Fruit fly (Drosophila melanogaster): ENCODE measurements around the gene CG14260.

The CG14260 gene

DNA sequence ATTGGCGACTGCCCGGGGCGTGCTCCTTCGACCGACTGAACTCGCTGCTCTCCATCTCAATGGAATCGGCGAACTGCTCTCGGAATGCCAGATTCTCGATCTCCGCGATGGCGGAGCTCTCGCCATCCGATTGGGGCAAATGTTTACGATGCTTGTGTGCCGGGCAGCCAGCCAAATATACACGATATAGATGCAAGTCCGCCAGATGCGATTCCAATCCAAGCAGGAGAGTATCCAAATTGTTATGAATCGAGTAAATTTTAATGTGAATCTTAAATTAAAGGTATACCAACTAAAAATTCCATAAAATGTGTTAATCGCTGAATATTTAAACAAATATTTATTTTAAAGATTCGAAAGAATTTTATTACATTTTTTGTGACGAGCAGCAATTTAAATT, 17.4 kb upstream of the CG14260 start, which contains the start of gene CG5984:
TSS of gene CG5984 (minus strand) at position 101 of the 400 bp plus-strand sequence.
- TF ChIP-seq OdsH (GFP tag; optimal IDR thresholded peaks at IDR 0.05) (no peak), pan (optimal IDR thresholded peaks at IDR 0.05) (no peak), Sp1 (GFP tag; optimal IDR thresholded peaks at IDR 0.05) (no peak), lola (GFP tag; optimal IDR thresholded peaks at IDR 0.05) (no peak), dl (GFP tag; optimal IDR thresholded peaks at IDR 0.05; ENCODE audit: insufficient read depth in 1 of 2, partially characterized antibody in 2 of 2) (no peak)

DNA sequence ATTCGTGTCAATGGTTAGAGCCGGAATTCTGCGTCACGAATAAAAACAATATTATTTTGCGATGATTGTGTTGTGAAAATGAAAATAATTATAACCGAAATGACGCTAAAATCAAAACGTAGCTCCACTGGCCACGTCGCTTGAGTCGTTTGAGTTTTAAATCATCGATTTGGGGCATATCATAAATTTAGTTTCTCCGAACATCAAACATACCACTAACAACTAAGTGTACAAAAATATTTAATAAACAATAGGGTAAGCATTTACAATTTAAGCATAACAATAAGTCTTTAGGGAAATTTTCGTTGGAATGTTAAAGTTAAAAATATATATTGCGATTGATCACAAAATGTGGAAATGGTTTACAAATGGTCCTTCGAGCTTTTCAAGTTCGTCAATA, 14.3 kb upstream of the CG14260 start, which contains the start of the genes TTLL6B and TfIIA-L:
TSS of gene TTLL6B (minus strand) at position 101 of the 400 bp plus-strand sequence.
TSS of gene TfIIA-L (plus strand) at position 206 of the 400 bp plus-strand sequence.
- TF ChIP-seq Hr78 (GFP tag; optimal IDR thresholded peaks at IDR 0.05) (no peak), foxo (GFP tag; optimal IDR thresholded peaks at IDR 0.05) (no peak), h (GFP tag; optimal IDR thresholded peaks at IDR 0.05) (no peak), dsf (GFP tag; optimal IDR thresholded peaks at IDR 0.05; ENCODE audit: borderline replicate concordance) (no peak), sv (GFP tag; optimal IDR thresholded peaks at IDR 0.05) (no peak), dmrt93B (GFP tag; optimal IDR thresholded peaks at IDR 0.05) (no peak), jim (GFP tag; optimal IDR thresholded peaks at IDR 0.05) (no peak), Vsx2 (GFP tag; optimal IDR thresholded peaks at IDR 0.05; ENCODE audit: partially characterized antibody) (no peak), OdsH (GFP tag; optimal IDR thresholded peaks at IDR 0.05) (no peak), ey (GFP tag; optimal IDR thresholded peaks at IDR 0.05) (no peak), brk (GFP tag; optimal IDR thresholded peaks at IDR 0.05) (no peak)

DNA sequence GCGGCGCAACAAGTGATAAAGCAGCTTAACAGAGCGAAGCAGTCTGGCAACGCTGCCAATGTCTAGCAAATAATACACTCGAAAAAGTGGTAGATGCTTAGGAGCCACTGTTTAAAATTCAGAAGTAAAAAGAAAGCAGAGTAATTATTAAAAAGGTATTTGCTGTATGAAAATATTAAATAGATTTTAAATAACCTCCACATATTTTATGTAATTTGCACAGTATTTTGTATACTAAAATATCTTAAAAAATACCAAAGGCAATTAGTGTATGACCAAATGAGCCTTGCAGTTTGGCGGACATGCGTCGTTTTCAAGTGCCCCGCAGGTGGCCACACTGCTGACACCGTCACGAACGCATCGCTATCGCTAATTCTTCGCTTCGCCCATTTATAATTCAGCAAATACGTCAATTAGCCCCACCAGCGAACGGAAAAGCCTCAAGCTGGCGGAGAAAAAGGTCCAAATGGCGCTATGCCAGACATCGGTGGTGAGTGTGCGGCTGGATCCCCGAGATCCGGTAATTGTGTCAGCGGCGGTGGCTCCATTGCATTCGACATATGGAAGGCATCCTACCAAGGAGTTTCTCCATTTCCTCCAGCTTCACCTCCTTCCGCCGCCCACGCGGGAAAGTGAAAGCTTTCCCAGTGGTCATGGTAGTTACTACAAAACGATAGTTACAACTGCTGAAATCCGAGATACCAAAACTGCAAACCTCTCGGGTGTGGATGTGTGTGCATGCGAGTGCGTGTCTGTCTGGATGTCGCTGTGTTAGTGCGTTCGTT, 11.9 kb upstream of the CG14260 start, which contains the start of gene pll:
TSS of gene pll (minus strand) at position 47 of the 785 bp plus-strand sequence.
- TF ChIP-seq CG9705 (GFP tag; optimal IDR thresholded peaks at IDR 0.05) (peak; percentile 74), rgr (GFP tag; optimal IDR thresholded peaks at IDR 0.05) (peak; percentile 84), GATAd (GFP tag; optimal IDR thresholded peaks at IDR 0.05) (peak; percentile 60), Mio (GFP tag; optimal IDR thresholded peaks at IDR 0.05) (peak; percentile 49), sv (GFP tag; optimal IDR thresholded peaks at IDR 0.05) (peak; percentile 85), Hr83 (GFP tag; optimal IDR thresholded peaks at IDR 0.05; ENCODE audit: poor library complexity, severe bottlenecking) (peak; percentile 91), OdsH (GFP tag; optimal IDR thresholded peaks at IDR 0.05) (peak; percentile 74), Rel (GFP tag; optimal IDR thresholded peaks at IDR 0.05) (no peak), Rel (tag; optimal IDR thresholded peaks at IDR 0.05) (peak; percentile 61), lola (GFP tag; optimal IDR thresholded peaks at IDR 0.05) (no peak), Jra (GFP tag; optimal IDR thresholded peaks at IDR 0.05) (no peak), h (GFP tag; optimal IDR thresholded peaks at IDR 0.05) (peak; percentile 84), foxo (GFP tag; optimal IDR thresholded peaks at IDR 0.05) (peak in 1 of 2 experiments; percentile 88), Sp1 (GFP tag; optimal IDR thresholded peaks at IDR 0.05) (peak; percentile 72), N (GFP tag; optimal IDR thresholded peaks at IDR 0.05) (no peak), Dfd (GFP tag; optimal IDR thresholded peaks at IDR 0.05) (no peak), ey (GFP tag; optimal IDR thresholded peaks at IDR 0.05) (peak; percentile 82), HLH106 (tag; optimal IDR thresholded peaks at IDR 0.05) (peak; percentile 84), CG32264 (GFP tag; optimal IDR thresholded peaks at IDR 0.05) (peak; percentile 50), psq (GFP tag; optimal IDR thresholded peaks at IDR 0.05) (peak; percentile 73)

DNA sequence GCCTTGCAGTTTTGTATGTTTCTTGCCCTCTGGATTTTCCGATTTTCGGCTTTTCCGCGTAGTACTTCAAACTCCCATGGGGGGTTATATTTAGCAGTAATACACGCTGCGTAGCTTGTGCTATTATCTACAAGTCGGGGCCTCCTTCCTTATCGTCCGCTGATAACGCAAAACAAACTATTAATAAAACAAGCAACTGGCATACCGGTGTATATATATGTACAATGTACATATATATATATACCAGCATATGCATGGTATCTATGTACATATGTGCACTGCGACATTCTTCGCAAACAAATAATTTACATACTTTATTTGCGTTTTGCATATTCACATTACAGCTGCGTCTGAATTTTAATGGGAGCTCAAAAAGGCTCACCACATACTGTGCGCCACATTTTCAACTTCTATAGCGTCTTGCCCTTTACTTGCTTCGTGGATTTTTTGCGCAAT, 11.3 kb upstream of the CG14260 start:
- TF ChIP-seq N (GFP tag; optimal IDR thresholded peaks at IDR 0.05) (no peak), Sp1 (GFP tag; optimal IDR thresholded peaks at IDR 0.05) (no peak), OdsH (GFP tag; optimal IDR thresholded peaks at IDR 0.05) (no peak), Hnf4 (GFP tag; optimal IDR thresholded peaks at IDR 0.05) (no peak), lola (GFP tag; optimal IDR thresholded peaks at IDR 0.05) (no peak), jim (GFP tag; optimal IDR thresholded peaks at IDR 0.05) (no peak), psq (GFP tag; optimal IDR thresholded peaks at IDR 0.05) (no peak), woc (GFP tag; optimal IDR thresholded peaks at IDR 0.05) (no peak), CG9705 (GFP tag; optimal IDR thresholded peaks at IDR 0.05) (no peak), tai (GFP tag; optimal IDR thresholded peaks at IDR 0.05) (no peak), Dfd (GFP tag; optimal IDR thresholded peaks at IDR 0.05) (no peak), pan (optimal IDR thresholded peaks at IDR 0.05) (no peak), Jra (GFP tag; optimal IDR thresholded peaks at IDR 0.05) (no peak), brk (GFP tag; optimal IDR thresholded peaks at IDR 0.05) (no peak), Dif (GFP tag; optimal IDR thresholded peaks at IDR 0.05; ENCODE audit: partially characterized antibody) (no peak)

All from whole organism, wandering third instar larva.